Fruit fly (Drosophila melanogaster): Measurements from ENCODE around the gene CG34295.
A peak's percentile ranks its signal among the peaks of the same experiment; 100 is the strongest.

CG34295 gene

DNA sequence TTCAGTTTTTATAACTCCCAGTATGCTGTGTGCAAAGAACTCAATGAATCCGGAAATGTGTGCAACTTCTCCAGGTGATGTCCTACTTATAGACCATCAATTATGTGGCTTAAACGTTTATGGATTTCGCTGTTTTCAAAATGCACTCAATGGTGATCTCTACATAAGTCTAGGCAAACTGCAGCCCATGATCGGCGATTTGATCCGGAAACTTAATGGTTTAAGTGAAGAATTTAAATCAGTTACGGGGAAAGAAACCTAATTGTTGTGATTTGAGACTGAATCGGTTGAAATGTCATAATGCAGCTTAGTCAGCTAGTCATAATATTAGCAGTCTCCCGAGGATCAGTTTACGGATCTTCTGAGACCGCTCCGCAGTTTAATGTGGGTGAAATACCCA is 805 bp downstream of the CG34295 start, which contains the start of gene intr:
intr (plus strand) TSS at position 301 of the 400 bp plus-strand sequence.
- no peak for TF ChIP-seq spab (GFP tag; optimal IDR thresholded peaks at IDR 0.05)
- TF ChIP-seq CG6808 (GFP tag; optimal IDR thresholded peaks at IDR 0.05) = no peak
- no peak for TF ChIP-seq fkh (GFP tag; optimal IDR thresholded peaks at IDR 0.05)
- TF ChIP-seq CG34406 (GFP tag; optimal IDR thresholded peaks at IDR 0.05) = no peak
- TF ChIP-seq fd85E (GFP tag; optimal IDR thresholded peaks at IDR 0.05) = no peak
- no peak for TF ChIP-seq CG9139 (GFP tag; optimal IDR thresholded peaks at IDR 0.05)
- no peak for TF ChIP-seq eg (GFP tag; IDR thresholded peaks at IDR 0.05)
- no peak for TF ChIP-seq OdsH (GFP tag; optimal IDR thresholded peaks at IDR 0.05)
- TF ChIP-seq topi (GFP tag; optimal IDR thresholded peaks at IDR 0.05) = no peak
- no peak for TF ChIP-seq esn (GFP tag; optimal IDR thresholded peaks at IDR 0.05)

DNA sequence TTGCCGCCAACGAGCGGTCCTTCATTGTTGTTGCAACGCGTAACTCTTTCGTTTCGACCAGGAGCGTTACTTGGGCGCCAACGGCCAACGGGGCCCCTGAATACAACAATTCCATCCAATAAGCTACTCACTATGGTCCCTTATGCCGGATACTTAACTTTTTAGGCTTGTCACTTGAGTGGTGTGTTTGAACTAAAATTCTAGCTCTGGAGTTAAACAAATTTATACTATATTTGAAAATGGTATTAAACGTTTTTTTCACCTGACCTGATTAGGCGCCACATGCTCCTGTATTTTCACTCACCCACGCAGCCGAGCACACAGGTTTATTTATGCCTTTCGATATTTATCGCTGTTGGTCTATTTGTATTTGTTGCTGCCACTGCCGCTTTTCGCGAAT is 15.7 kb downstream of the CG34295 start:
- TF ChIP-seq CG6854 (GFP tag; optimal IDR thresholded peaks at IDR 0.05) (no peak), fd85E (GFP tag; optimal IDR thresholded peaks at IDR 0.05) (no peak), svp (GFP tag) (peak; percentile 91), acj6 (GFP tag; optimal IDR thresholded peaks at IDR 0.05) (peak; percentile 24), Met (GFP tag; optimal IDR thresholded peaks at IDR 0.05) (peak; percentile 17), Smox (GFP tag; optimal IDR thresholded peaks at IDR 0.05) (peak; percentile 6), Ets21C (GFP tag; optimal IDR thresholded peaks at IDR 0.05) (peak; percentile 21), Eip78C (GFP tag) (peak; percentile 82), esn (GFP tag; optimal IDR thresholded peaks at IDR 0.05) (peak; percentile 16), OdsH (GFP tag; optimal IDR thresholded peaks at IDR 0.05) (peak; percentile 9), lz (GFP tag; optimal IDR thresholded peaks at IDR 0.05) (peak; percentile 17), fd59A (GFP tag; optimal IDR thresholded peaks at IDR 0.05) (peak; percentile 29), CG8319 (GFP tag; optimal IDR thresholded peaks at IDR 0.05) (no peak), CG10631 (GFP tag; optimal IDR thresholded peaks at IDR 0.05) (no peak), CG31627 (GFP tag; optimal IDR thresholded peaks at IDR 0.05) (peak; percentile 44), Hr39 (GFP tag; optimal IDR thresholded peaks at IDR 0.05) (peak; percentile 31), CG11902 (GFP tag; optimal IDR thresholded peaks at IDR 0.05) (peak; percentile 52), CG1621 (tag; optimal IDR thresholded peaks at IDR 0.05) (no peak), CG32006 (GFP tag; optimal IDR thresholded peaks at IDR 0.05) (peak; percentile 30), Sox14 (GFP tag; optimal IDR thresholded peaks at IDR 0.05) (peak; percentile 18), topi (GFP tag; optimal IDR thresholded peaks at IDR 0.05) (peak; percentile 61), CG11762 (GFP tag; optimal IDR thresholded peaks at IDR 0.05; ENCODE audit: insufficient read depth) (no peak)

DNA sequence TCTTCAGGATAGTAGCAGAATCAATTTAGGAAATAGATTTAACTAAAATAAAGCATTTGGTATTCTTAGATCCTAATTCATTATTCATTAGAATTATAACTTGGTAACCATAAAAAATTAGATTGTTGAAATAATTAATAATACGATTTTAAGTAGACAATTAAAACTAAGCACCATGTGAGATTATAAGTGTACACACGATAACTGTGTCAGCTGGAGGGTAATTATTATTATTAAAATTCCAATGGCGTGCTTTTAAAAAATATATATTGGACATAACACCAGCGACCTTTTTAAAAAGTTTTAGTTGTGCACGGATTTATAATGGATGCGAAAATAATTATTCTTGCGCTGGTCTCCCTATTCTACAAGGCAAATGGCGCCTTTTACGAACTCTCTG is 17.0 kb downstream of the CG34295 start, which contains the start of gene CheB98a:
CheB98a (plus strand) TSS at position 301 of the 400 bp plus-strand sequence.
- no peak for TF ChIP-seq CG6276 (GFP tag; optimal IDR thresholded peaks at IDR 0.05)
- no peak for TF ChIP-seq fkh (GFP tag; optimal IDR thresholded peaks at IDR 0.05)
- TF ChIP-seq pdm3 (GFP tag; optimal IDR thresholded peaks at IDR 0.05) = no peak

DNA sequence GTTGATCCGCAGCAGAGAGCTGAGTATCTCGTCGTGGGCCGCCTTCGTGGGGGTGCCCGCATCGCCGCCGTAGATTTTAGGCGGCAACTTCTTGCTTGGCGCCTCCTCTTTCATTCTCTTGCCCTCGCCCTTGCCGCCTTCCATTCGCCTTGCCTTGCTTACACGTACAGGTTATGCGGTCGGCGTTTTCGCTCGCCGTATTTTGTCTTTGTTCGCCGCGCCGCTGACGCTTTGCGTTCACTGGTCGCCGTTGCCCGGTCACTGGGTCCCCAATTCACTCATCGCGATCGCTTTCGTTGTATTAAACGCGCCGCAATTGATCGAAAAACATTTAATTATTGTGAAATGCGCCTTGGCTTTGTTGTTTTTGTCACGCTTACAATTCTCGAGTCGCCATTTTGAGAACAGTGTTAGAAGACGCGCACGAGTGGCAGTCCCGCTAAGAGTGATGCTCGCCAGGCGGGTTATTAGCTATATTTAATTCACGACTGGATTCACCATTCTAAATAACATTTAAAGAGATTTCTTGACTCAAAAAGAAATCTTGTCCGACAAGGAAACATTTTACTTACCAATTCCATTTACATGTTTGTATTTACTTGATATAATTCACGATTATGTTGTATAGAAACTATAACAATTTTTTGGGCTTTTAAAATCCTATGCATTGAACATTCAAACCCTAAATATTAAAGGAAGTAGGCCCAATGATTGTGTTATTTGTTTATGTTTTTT is 21.7 kb downstream of the CG34295 start, which contains the start of gene wdn:
wdn (minus strand) TSS at position 396 of the 735 bp plus-strand sequence.
- peak; percentile 13 for TF ChIP-seq CG31627 (GFP tag; optimal IDR thresholded peaks at IDR 0.05)
- TF ChIP-seq CG6276 (GFP tag; optimal IDR thresholded peaks at IDR 0.05) = no peak
- no peak for TF ChIP-seq pdm3 (GFP tag; optimal IDR thresholded peaks at IDR 0.05)
- TF ChIP-seq CG15336 (GFP tag; IDR thresholded peaks at IDR 0.05) = no peak; the same call in 1 of the 2 replicates
- no peak for TF ChIP-seq Hr39 (GFP tag; optimal IDR thresholded peaks at IDR 0.05)
- TF ChIP-seq topi (GFP tag; optimal IDR thresholded peaks at IDR 0.05) = peak; percentile 1
- TF ChIP-seq CG10669 (GFP tag; optimal IDR thresholded peaks at IDR 0.05) = no peak
- no peak for TF ChIP-seq Ets96B (tag; optimal IDR thresholded peaks at IDR 0.05)
- no peak for TF ChIP-seq Blimp-1 (GFP tag; optimal IDR thresholded peaks at IDR 0.05)
- no peak for TF ChIP-seq salr (GFP tag; optimal IDR thresholded peaks at IDR 0.05)
- TF ChIP-seq Sox14 (GFP tag; optimal IDR thresholded peaks at IDR 0.05) = peak; percentile 66
- TF ChIP-seq CG6792 (GFP tag; optimal IDR thresholded peaks at IDR 0.05) = no peak
- no peak for TF ChIP-seq CG7368 (GFP tag; optimal IDR thresholded peaks at IDR 0.05)
- no peak for TF ChIP-seq net (GFP tag; optimal IDR thresholded peaks at IDR 0.05)
- peak; percentile 21 for TF ChIP-seq lz (GFP tag; optimal IDR thresholded peaks at IDR 0.05)
